Worm (Caenorhabditis elegans): ENCODE measurements around the gene enu-3.2.
"Not testable (repeated sequence)": the region's sequence is repeated elsewhere in the genome, so short reads cannot be mapped to it uniquely, and the experiment has no call there.

DNA sequence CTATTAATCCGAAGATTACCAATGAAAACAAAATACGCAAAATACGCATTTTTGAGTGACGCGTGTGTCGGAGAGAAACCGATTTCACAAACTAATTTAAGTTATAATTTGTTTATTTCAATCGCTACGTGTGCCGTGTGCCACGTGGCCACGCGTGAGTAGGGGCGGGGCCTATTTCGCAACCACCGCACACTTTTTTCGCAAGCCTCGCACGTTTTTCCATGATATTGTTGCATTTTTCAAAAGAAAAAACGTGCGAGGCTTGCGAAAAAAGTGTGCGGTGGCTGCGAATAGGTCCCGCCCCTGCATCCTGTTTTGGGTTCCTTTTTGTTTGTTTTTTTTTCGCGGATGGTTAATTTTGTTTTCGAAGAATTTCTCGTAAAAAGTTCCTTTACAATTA, at the start of gene enu-3.2:
- not testable (repeated sequence) for TF ChIP-seq T22C8.4 (GFP tag; IDR thresholded peaks at IDR 0.05); med-1 (GFP tag; optimal IDR thresholded peaks at IDR 0.05; ENCODE audit: insufficient read depth); cog-1 (tag; optimal IDR thresholded peaks at IDR 0.05); klf-2 (GFP tag; conservative IDR thresholded peaks at IDR 0.05); flt-1 (GFP tag; IDR thresholded peaks at IDR 0.05); ref-1 (GFP tag; conservative IDR thresholded peaks at IDR 0.05); ztf-29 (GFP tag; IDR thresholded peaks at IDR 0.05); ztf-23 (GFP tag; IDR thresholded peaks at IDR 0.05); tab-1 (GFP tag; IDR thresholded peaks at IDR 0.05)

All from whole organism, midembryonic.